Worm (Caenorhabditis elegans): ENCODE measurements around the gene srw-56.

DNA sequence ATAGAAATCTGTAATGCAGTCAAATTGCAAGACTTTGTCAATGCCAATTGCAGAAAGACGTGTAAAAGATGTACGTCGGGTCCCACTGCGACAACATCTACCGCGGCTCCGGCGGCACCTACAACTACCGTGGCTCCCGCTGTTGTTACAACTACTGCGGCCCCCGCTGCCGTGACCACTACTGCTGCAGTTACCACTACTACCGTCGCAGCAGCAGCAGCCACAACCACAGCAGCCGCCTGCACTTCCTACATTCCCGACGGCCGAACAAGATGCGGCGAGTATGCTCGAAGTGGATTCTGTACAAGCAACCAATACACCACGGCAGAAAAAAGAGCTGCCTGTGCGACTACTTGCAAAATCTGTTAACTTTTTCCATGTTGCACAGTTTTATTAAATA is 37.9 kb downstream of the srw-56 start:
- TF ChIP-seq dao-5 (tag; optimal IDR thresholded peaks at IDR 0.05), result no peak
- no peak for TF ChIP-seq W03F9.2 (tag; optimal IDR thresholded peaks at IDR 0.05)
